Worm (Caenorhabditis elegans): ENCODE measurements around the gene lact-4.
A peak's percentile ranks its signal among the peaks of the same experiment; 100 is the strongest.

ce11 chrII:8428947-8429919, 51.0 kb downstream of the lact-4 start:
- TF ChIP-seq him-1 (tag; optimal IDR thresholded peaks at IDR 0.05) (no peak), W03F9.2 (tag; optimal IDR thresholded peaks at IDR 0.05) (peak; percentile 31)

Data from whole organism, L4/young adult.